Worm (Caenorhabditis elegans) whole organism, L4 larva: ENCODE measurements around the gene Y65A5A.1.

Experiments
- F10B5.3 ChIP-seq: sonication (generic microtip); optimal IDR thresholded peaks from 2 replicates; lab custom pipeline; 2016; ENCODE audit warnings: mild to moderate bottlenecking, missing genetic modification characterization, missing compliant biosample characterization
- R02D3.7 ChIP-seq: fragments of 150-350 bp; sonication (generic microtip); optimal IDR thresholded peaks from 3 replicates; lab custom pipeline; 2014; ENCODE audit warnings: missing biosample characterization, missing genetic modification characterization
- Y48G9A.11 ChIP-seq: fragments of 200-800 bp; sonication (Bioruptor generic); IDR thresholded peaks from 2 replicates; pipeline ENCODE4 v1.3.6; 2022; ENCODE audit warnings: missing genetic modification reagents, missing genetic modification characterization, missing compliant biosample characterization
- Y75B8A.6 ChIP-seq: fragments of 200-800 bp; sonication (Bioruptor generic); IDR thresholded peaks from 2 replicates; pipeline ENCODE4 v1.3.6; 2022; ENCODE audit warnings: missing genetic modification reagents, missing genetic modification characterization, missing compliant biosample characterization
- ZK337.2 ChIP-seq: fragments of 200-800 bp; sonication (Bioruptor generic); IDR thresholded peaks from 2 replicates; pipeline ENCODE4 v1.3.6; 2022; ENCODE audit warnings: missing genetic modification reagents, missing genetic modification characterization, missing compliant biosample characterization
- ZK546.5 ChIP-seq, 2 experiments: sonication (generic microtip); optimal IDR thresholded peaks; 2 replicates each; lab custom pipeline; 2017; ENCODE audit warnings: missing biosample characterization in 2 of 2, missing genetic modification characterization in 2 of 2
- aha-1 ChIP-seq: fragments of 150-350 bp; peaks from one replicate; lab custom pipeline; 2014; ENCODE audit warnings: missing biosample characterization, missing genetic modification characterization
- arid-1 ChIP-seq: fragments of 200-800 bp; sonication (Bioruptor generic); conservative IDR thresholded peaks from 2 replicates; pipeline ENCODE4 v1.3.6; 2022; ENCODE audit warnings: missing genetic modification reagents, missing genetic modification characterization, missing compliant biosample characterization
- attf-4 ChIP-seq: sonication (generic microtip); optimal IDR thresholded peaks from 3 replicates; lab custom pipeline; 2017; ENCODE audit warnings: missing biosample characterization, missing genetic modification characterization
- ceh-28 ChIP-seq: fragments of 150-350 bp; optimal IDR thresholded peaks from 2 replicates; lab custom pipeline; 2014; ENCODE audit warnings: missing biosample characterization, missing genetic modification reagents, missing genetic modification characterization
- ceh-32 ChIP-seq: sonication (generic microtip); optimal IDR thresholded peaks from 2 replicates; lab custom pipeline; 2016; ENCODE audit warnings: mild to moderate bottlenecking, missing genetic modification characterization, missing compliant biosample characterization; ENCODE audit not compliant: poor library complexity
- ceh-44 ChIP-seq: fragments of 200-800 bp; sonication (Bioruptor generic); IDR thresholded peaks from 2 replicates; pipeline ENCODE4 v1.3.6; 2022; ENCODE audit warnings: missing genetic modification reagents, missing genetic modification characterization, missing compliant biosample characterization
- ceh-82 ChIP-seq: sonication (generic microtip); optimal IDR thresholded peaks from 2 replicates; lab custom pipeline; 2017; ENCODE audit warnings: missing biosample characterization, missing genetic modification characterization
- ctbp-1 ChIP-seq: fragments of 200-800 bp; sonication (Bioruptor generic); IDR thresholded peaks from 2 replicates; pipeline ENCODE4 v1.3.6; 2022; ENCODE audit warnings: missing genetic modification reagents, missing genetic modification characterization, missing compliant biosample characterization
- daf-19 ChIP-seq: fragments of 200-800 bp; sonication (Bioruptor generic); conservative IDR thresholded peaks from 2 replicates; pipeline ENCODE4 v1.3.6; 2022; ENCODE audit warnings: missing genetic modification characterization, missing compliant biosample characterization
- dmd-6 ChIP-seq: fragments of 200-800 bp; sonication (Bioruptor generic); IDR thresholded peaks from 2 replicates; pipeline ENCODE4 v1.3.6; 2022; ENCODE audit warnings: missing genetic modification reagents, missing genetic modification characterization, missing compliant biosample characterization
- dpl-1 ChIP-seq: fragments of 150-350 bp; optimal IDR thresholded peaks from 2 replicates; lab custom pipeline; 2014; ENCODE audit warnings: missing biosample characterization, missing genetic modification reagents, missing genetic modification characterization
- duxl-1 ChIP-seq: sonication (generic microtip); optimal IDR thresholded peaks from 2 replicates; lab custom pipeline; 2016; ENCODE audit warnings: mild to moderate bottlenecking, missing genetic modification characterization, moderate library complexity, missing compliant biosample characterization; ENCODE audit not compliant: poor library complexity
- fos-1 ChIP-seq: fragments of 150-350 bp; optimal IDR thresholded peaks from 2 replicates; lab custom pipeline; 2014; ENCODE audit warnings: missing biosample characterization, missing genetic modification characterization
- gei-8 ChIP-seq: fragments of 200-800 bp; sonication (Bioruptor generic); optimal IDR thresholded peaks from 2 replicates; lab custom pipeline; 2018; ENCODE audit warnings: mild to moderate bottlenecking, missing genetic modification characterization, missing compliant biosample characterization
- hif-1 ChIP-seq, 2 experiments: sonication (generic microtip); optimal IDR thresholded peaks; 2 replicates each; lab custom pipeline; 2016 to 2017; ENCODE audit warnings: missing compliant biosample characterization in 2 of 2, missing genetic modification characterization in 2 of 2, missing genetic modification reagents in 2 of 2, missing genotype in 2 of 2, mild to moderate bottlenecking in 1 of 2
- hlh-11 ChIP-seq: fragments of 200-800 bp; sonication (Bioruptor generic); optimal IDR thresholded peaks from 2 replicates; lab custom pipeline; 2018; ENCODE audit warnings: mild to moderate bottlenecking, missing genetic modification characterization, missing compliant biosample characterization
- hmg-1.1 ChIP-seq: fragments of 200-800 bp; sonication (Bioruptor generic); IDR thresholded peaks from 2 replicates; pipeline ENCODE4 v1.3.6; 2022; ENCODE audit warnings: missing genetic modification reagents, missing genetic modification characterization, missing compliant biosample characterization
- jun-1 ChIP-seq: fragments of 150-350 bp; optimal IDR thresholded peaks from 2 replicates; lab custom pipeline; 2014; ENCODE audit warnings: missing biosample characterization, missing genetic modification reagents, missing genetic modification characterization
- lim-7 ChIP-seq: fragments of 200-800 bp; sonication (Bioruptor generic); IDR thresholded peaks from 2 replicates; pipeline ENCODE4 v1.3.6; 2022; ENCODE audit warnings: missing genetic modification characterization, missing compliant biosample characterization
- lin-13 ChIP-seq: fragments of 150-350 bp; optimal IDR thresholded peaks from 2 replicates; lab custom pipeline; 2014; ENCODE audit warnings: missing biosample characterization, missing genetic modification reagents, missing genetic modification characterization
- lin-15B ChIP-seq: fragments of 150-350 bp; sonication (generic microtip); optimal IDR thresholded peaks from 3 replicates; lab custom pipeline; 2014; ENCODE audit warnings: missing biosample characterization, missing genetic modification characterization
- lin-38 ChIP-seq: fragments of 200-800 bp; sonication (Bioruptor generic); IDR thresholded peaks from 2 replicates; pipeline ENCODE4 v1.3.6; 2022; ENCODE audit warnings: missing genetic modification reagents, missing genetic modification characterization, missing compliant biosample characterization
- lin-39 ChIP-seq: fragments of 150-350 bp; optimal IDR thresholded peaks from 2 replicates; lab custom pipeline; 2014; ENCODE audit warnings: missing biosample characterization, missing genetic modification reagents, missing genetic modification characterization
- lsy-2 ChIP-seq, 2 experiments: fragments of 150-350 bp in 1 of 2; sonication (generic microtip) in 1 of 2; optimal IDR thresholded peaks; 2 replicates each; lab custom pipeline; 2014 to 2017; ENCODE audit warnings: missing biosample characterization in 2 of 2, missing genetic modification characterization in 2 of 2
- mdl-1 ChIP-seq, 2 experiments: fragments of 150-350 bp in 1 of 2; sonication (generic microtip) in 1 of 2; optimal IDR thresholded peaks; 2 replicates each; lab custom pipeline; 2014 to 2017; ENCODE audit warnings: missing biosample characterization in 2 of 2, missing genetic modification characterization in 2 of 2
- mxl-2 ChIP-seq: fragments of 200-800 bp; sonication (Bioruptor generic); conservative IDR thresholded peaks from 2 replicates; pipeline ENCODE4 v1.3.6; 2022; ENCODE audit warnings: missing genetic modification reagents, missing genetic modification characterization, missing compliant biosample characterization
- mxl-3 ChIP-seq: fragments of 200-800 bp; sonication (Bioruptor generic); optimal IDR thresholded peaks from 2 replicates; lab custom pipeline; 2018; ENCODE audit warnings: mild to moderate bottlenecking, missing genetic modification characterization, missing compliant biosample characterization
- nhr-102 ChIP-seq: sonication (generic microtip); optimal IDR thresholded peaks from 2 replicates; lab custom pipeline; 2016; ENCODE audit warnings: mild to moderate bottlenecking, missing genetic modification characterization, moderate library complexity, missing compliant biosample characterization
- nhr-11 ChIP-seq: fragments of 150-350 bp; optimal IDR thresholded peaks from 2 replicates; lab custom pipeline; 2014; ENCODE audit warnings: missing biosample characterization, missing genetic modification characterization
- nhr-111 ChIP-seq: fragments of 200-800 bp; sonication (Bioruptor generic); optimal IDR thresholded peaks from 2 replicates; lab custom pipeline; 2018; ENCODE audit warnings: mild to moderate bottlenecking, missing genetic modification characterization, missing compliant biosample characterization
- nhr-28 ChIP-seq: fragments of 150-350 bp; optimal IDR thresholded peaks from 2 replicates; lab custom pipeline; 2014; ENCODE audit warnings: missing biosample characterization, missing genetic modification characterization
- nhr-41 ChIP-seq: fragments of 200-800 bp; sonication (Bioruptor generic); IDR thresholded peaks from 2 replicates; pipeline ENCODE4 v1.3.6; 2022; ENCODE audit warnings: missing genetic modification reagents, missing genetic modification characterization, missing compliant biosample characterization
- nhr-77 ChIP-seq: fragments of 150-350 bp; optimal IDR thresholded peaks from 2 replicates; lab custom pipeline; 2014; ENCODE audit warnings: missing biosample characterization, missing genetic modification characterization
- rbr-2 ChIP-seq: sonication (generic microtip); optimal IDR thresholded peaks from 2 replicates; lab custom pipeline; 2016; ENCODE audit warnings: missing genotype, missing genetic modification characterization, missing compliant biosample characterization
- saeg-2 ChIP-seq: fragments of 200-800 bp; sonication (Bioruptor generic); IDR thresholded peaks from 2 replicates; pipeline ENCODE4 v1.3.6; 2022; ENCODE audit warnings: missing genetic modification reagents, missing genetic modification characterization, missing compliant biosample characterization
- set-16 ChIP-seq: fragments of 200-800 bp; sonication (Bioruptor generic); IDR thresholded peaks from 2 replicates; pipeline ENCODE4 v1.3.6; 2022; ENCODE audit warnings: missing genetic modification reagents, missing genetic modification characterization, missing compliant biosample characterization
- snpc-4 ChIP-seq: fragments of 150-350 bp; optimal IDR thresholded peaks from 2 replicates; lab custom pipeline; 2014; ENCODE audit warnings: missing biosample characterization, missing genetic modification characterization
- spr-3 ChIP-seq: fragments of 200-800 bp; sonication (Bioruptor generic); optimal IDR thresholded peaks from 2 replicates; lab custom pipeline; 2018; ENCODE audit warnings: mild to moderate bottlenecking, missing genetic modification characterization, missing compliant biosample characterization
- unc-130 ChIP-seq: sonication (generic microtip); optimal IDR thresholded peaks from 2 replicates; lab custom pipeline; 2016; ENCODE audit warnings: missing genetic modification reagents, missing genetic modification characterization, missing compliant biosample characterization
- unc-62 ChIP-seq, 3 experiments: fragments of 150-350 bp in 1 of 3; sonication (generic microtip); optimal IDR thresholded peaks in 2 of 3; peaks in 1 of 3; 1 replicate in 1 of 3; 2 replicates in 2 of 3; lab custom pipeline; 2014 to 2017; ENCODE audit warnings: missing biosample characterization in 3 of 3, missing genetic modification characterization in 3 of 3, missing genetic modification reagents in 3 of 3, missing genotype in 1 of 3
- vab-7 ChIP-seq: fragments of 200-800 bp; sonication (Bioruptor generic); IDR thresholded peaks from 2 replicates; pipeline ENCODE4 v1.3.6; 2022; ENCODE audit warnings: missing genetic modification reagents, missing genetic modification characterization, missing compliant biosample characterization
- zfp-3 ChIP-seq: fragments of 200-800 bp; sonication (Bioruptor generic); conservative IDR thresholded peaks from 2 replicates; pipeline ENCODE4 v1.3.6; 2022; ENCODE audit warnings: missing genetic modification reagents, missing genetic modification characterization, missing compliant biosample characterization
- zip-2 ChIP-seq: fragments of 150-350 bp; optimal IDR thresholded peaks from 2 replicates; lab custom pipeline; 2014; ENCODE audit warnings: missing biosample characterization, missing genetic modification characterization
- ztf-11 ChIP-seq: fragments of 150-350 bp; optimal IDR thresholded peaks from 2 replicates; lab custom pipeline; 2014; ENCODE audit warnings: missing biosample characterization, missing genetic modification characterization

Gene Y65A5A.1

DNA sequence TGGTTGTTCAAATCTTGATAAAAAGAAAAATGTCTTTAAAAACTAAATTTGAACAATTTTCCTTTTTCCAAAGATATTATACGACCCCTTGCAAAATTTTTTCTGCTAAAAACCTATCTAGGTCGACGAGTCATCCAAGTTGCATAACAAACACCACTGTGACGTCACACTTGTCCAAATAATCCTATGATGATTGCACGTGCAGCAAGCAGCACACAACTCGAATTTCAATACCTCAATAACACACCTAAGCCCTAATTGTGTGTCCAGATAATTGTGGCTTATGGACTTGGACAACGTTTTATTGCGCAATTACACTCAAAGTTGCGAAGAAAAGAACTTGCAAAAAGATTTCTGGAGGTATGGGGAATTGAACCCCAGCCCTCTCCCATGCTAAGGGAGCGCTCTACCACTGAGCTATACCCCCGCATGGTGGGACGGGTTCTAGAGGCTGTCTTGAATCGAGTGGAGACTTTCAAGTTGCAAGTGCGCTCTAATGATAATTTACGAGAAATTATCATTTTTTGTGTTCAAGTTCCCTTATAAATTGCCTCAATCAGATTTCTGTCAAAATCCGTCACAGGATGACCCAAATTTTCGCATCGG is 10.7 kb downstream of the Y65A5A.1 start (continued):
- TF ChIP-seq ceh-32 (tag; lab: Kevin White, UChicago) (no peak), saeg-2 (GFP tag; lab: Robert Waterston, UW) (0 out of 2 replicates have a peak, but pooled peaks have one; percentile 33), hmg-1.1 (GFP tag; lab: Robert Waterston, UW) (peak; percentile 83), unc-62 (GFP tag; optimal IDR thresholded peaks at IDR 0.05 in 1 of 2; lab: Kevin White, UChicago) (no peak), unc-62 (tag; optimal IDR thresholded peaks at IDR 0.05; lab: Kevin White, UChicago) (no peak), R02D3.7 (tag; lab: Kevin White, UChicago) (no peak), ztf-11 (tag; lab: Kevin White, UChicago) (no peak), ZK546.5 (tag; optimal IDR thresholded peaks at IDR 0.05; lab: Kevin White, UChicago) (no peak), lin-38 (GFP tag; lab: Robert Waterston, UW) (peak; percentile 99), mdl-1 (tag; optimal IDR thresholded peaks at IDR 0.05; lab: Kevin White, UChicago) (peak in 1 of 2 experiments; percentile 18), nhr-102 (peak; percentile 76), aha-1 (tag; lab: Kevin White, UChicago) (no peak), mxl-3 (GFP tag; lab: Kevin White, UChicago) (peak; percentile 53), nhr-28 (peak; percentile 38), nhr-41 (0 out of 2 replicates have a peak, but pooled peaks have one; percentile 49), attf-4 (tag; lab: Kevin White, UChicago) (no peak), F10B5.3 (tag; lab: Kevin White, UChicago) (peak; percentile 44), Y48G9A.11 (GFP tag; lab: Robert Waterston, UW) (peak; percentile 48; the same call in 1 of the 2 replicates), vab-7 (peak; percentile 62), rbr-2 (tag; lab: Kevin White, UChicago) (peak; percentile 75), ceh-44 (GFP tag; lab: Robert Waterston, UW) (peak; percentile 67), mxl-2 (GFP tag; lab: Robert Waterston, UW) (0 out of 2 replicates have a peak, but pooled peaks have one; percentile 37), unc-130 (GFP tag; lab: Kevin White, UChicago) (peak; percentile 68), lsy-2 (tag; optimal IDR thresholded peaks at IDR 0.05; lab: Kevin White, UChicago) (peak in 1 of 2 experiments; percentile 65), fos-1 (tag; lab: Kevin White, UChicago) (no peak), dpl-1 (GFP tag; lab: Kevin White, UChicago) (peak; percentile 42), nhr-11 (no peak), zfp-3 (no peak), lin-15B (tag; lab: Kevin White, UChicago) (no peak), arid-1 (GFP tag; lab: Robert Waterston, UW) (peak; percentile 86), dmd-6 (GFP tag; lab: Robert Waterston, UW) (peak; percentile 71), daf-19 (GFP tag; lab: Robert Waterston, UW) (peak; percentile 81), hif-1 (tag; optimal IDR thresholded peaks at IDR 0.05; lab: Kevin White, UChicago) (peak in 1 of 2 experiments; percentile 45), ctbp-1 (GFP tag; lab: Robert Waterston, UW) (peak; percentile 63; the same call in 1 of the 2 replicates), duxl-1 (tag; lab: Kevin White, UChicago) (peak; percentile 67), zip-2 (peak; percentile 25), spr-3 (peak; percentile 66), gei-8 (GFP tag; lab: Kevin White, UChicago) (no peak), ceh-28 (tag; lab: Kevin White, UChicago) (no peak), nhr-111 (peak; percentile 26), lin-39 (tag; lab: Kevin White, UChicago) (no peak), lim-7 (GFP tag; lab: Robert Waterston, UW) (peak; percentile 85), hlh-11 (tag; lab: Kevin White, UChicago) (no peak), lin-13 (GFP tag; lab: Kevin White, UChicago) (peak; percentile 73), set-16 (GFP tag; lab: Robert Waterston, UW) (peak; percentile 23; the same call in 1 of the 2 replicates), Y75B8A.6 (GFP tag; lab: Robert Waterston, UW) (no peak), jun-1 (tag; lab: Kevin White, UChicago) (no peak), ZK337.2 (GFP tag; lab: Robert Waterston, UW) (no peak), nhr-77 (tag; lab: Kevin White, UChicago) (peak; percentile 38), ceh-82 (no peak), snpc-4 (peak; percentile 61)
